Fruit fly (Drosophila melanogaster) whole organism, embryonic: ENCODE results near the gene CG31467.

ENCODE experiments used
- CG10321 ChIP-seq: fragments of 200-800 bp; sonication (Bioruptor generic); IDR thresholded peaks from 2 replicates; pipeline ENCODE4 v1.3.6; 2022; ENCODE audit warnings: missing biosample characterization, missing genetic modification characterization
- CG10431 ChIP-seq: fragments of 200-800 bp; sonication (Bioruptor generic); optimal IDR thresholded peaks from 3 replicates; lab custom pipeline; 2018; ENCODE audit warnings: missing biosample characterization, mild to moderate bottlenecking, missing genetic modification characterization
- CG12659 ChIP-seq: fragments of 200-800 bp; sonication (Bioruptor generic); optimal IDR thresholded peaks from 3 replicates; lab custom pipeline; 2017; ENCODE audit warnings: mild to moderate bottlenecking, missing biosample characterization, missing genetic modification reagents, missing genetic modification characterization
- CG13424 ChIP-seq: fragments of 200-800 bp; sonication (Bioruptor generic); optimal IDR thresholded peaks from 2 replicates; lab custom pipeline; 2019; ENCODE audit warnings: missing biosample characterization, mild to moderate bottlenecking, missing genetic modification characterization, moderate library complexity
- CG13775 ChIP-seq: fragments of 200-800 bp; sonication (Bioruptor generic); optimal IDR thresholded peaks from 3 replicates; lab custom pipeline; 2017; ENCODE audit warnings: missing biosample characterization, mild to moderate bottlenecking, missing genetic modification characterization
- CG15514 ChIP-seq: fragments of 200-800 bp; sonication (Bioruptor generic); optimal IDR thresholded peaks from 3 replicates; lab custom pipeline; 2017; ENCODE audit warnings: missing biosample characterization, missing genetic modification characterization, mild to moderate bottlenecking, moderate library complexity, missing genetic modification reagents
- CG15696 ChIP-seq: fragments of 200-800 bp; sonication (Bioruptor generic); optimal IDR thresholded peaks from 2 replicates; lab custom pipeline; 2019; ENCODE audit warnings: missing biosample characterization, mild to moderate bottlenecking, missing genetic modification characterization, moderate library complexity
- CG16863 ChIP-seq: fragments of 200-800 bp; sonication (Bioruptor generic); optimal IDR thresholded peaks from 3 replicates; lab custom pipeline; 2016; ENCODE audit warnings: missing biosample characterization, missing genetic modification characterization
- CG17328 ChIP-seq: fragments of 200-800 bp; sonication (Bioruptor generic); IDR thresholded peaks from 2 replicates; pipeline ENCODE4 v1.3.6; 2022; ENCODE audit warnings: missing biosample characterization, missing genetic modification characterization
- CG18262 ChIP-seq: fragments of 200-800 bp; optimal IDR thresholded peaks from 3 replicates; lab custom pipeline; 2019; ENCODE audit warnings: missing biosample characterization, mild to moderate bottlenecking, missing genetic modification characterization, moderate library complexity
- CG2199 ChIP-seq: fragments of 200-800 bp; sonication (Bioruptor generic); IDR thresholded peaks from 3 replicates; pipeline ENCODE4 v1.3.6; 2022; ENCODE audit warnings: missing biosample characterization, missing genetic modification characterization
- CG30403 ChIP-seq: fragments of 200-800 bp; sonication (Bioruptor generic); optimal IDR thresholded peaks from 3 replicates; lab custom pipeline; 2016; ENCODE audit warnings: missing biosample characterization, missing genetic modification characterization
- CG4282 ChIP-seq: fragments of 200-800 bp; sonication (Bioruptor generic); optimal IDR thresholded peaks from 2 replicates; lab custom pipeline; 2016; ENCODE audit warnings: missing biosample characterization, missing genetic modification characterization
- CG4730 ChIP-seq: fragments of 200-800 bp; sonication (Bioruptor generic); IDR thresholded peaks from 2 replicates; pipeline ENCODE4 v1.3.6; 2022; ENCODE audit warnings: missing biosample characterization, missing genetic modification characterization
- CG6254 ChIP-seq: fragments of 200-800 bp; sonication (Bioruptor generic); optimal IDR thresholded peaks from 3 replicates; lab custom pipeline; 2017; ENCODE audit warnings: mild to moderate bottlenecking, missing biosample characterization, missing genetic modification reagents, missing genetic modification characterization
- CG7987 ChIP-seq: fragments of 200-800 bp; sonication (Bioruptor generic); optimal IDR thresholded peaks from 2 replicates; lab custom pipeline; 2018; ENCODE audit warnings: missing biosample characterization, mild to moderate bottlenecking, missing genetic modification characterization, moderate library complexity
- CG8089 ChIP-seq: fragments of 200-800 bp; sonication (Bioruptor generic); optimal IDR thresholded peaks from 3 replicates; lab custom pipeline; 2016; ENCODE audit warnings: missing biosample characterization, missing genetic modification characterization
- CG8359 ChIP-seq: fragments of 200-800 bp; sonication (Bioruptor generic); optimal IDR thresholded peaks from 2 replicates; lab custom pipeline; 2017; ENCODE audit warnings: missing biosample characterization, mild to moderate bottlenecking, missing genetic modification characterization, borderline replicate concordance
- CG8388 ChIP-seq: fragments of 200-800 bp; sonication (Bioruptor generic); optimal IDR thresholded peaks from 2 replicates; lab custom pipeline; 2019; ENCODE audit warnings: missing biosample characterization, mild to moderate bottlenecking, missing genetic modification characterization, moderate library complexity
- CG9437 ChIP-seq: fragments of 200-800 bp; sonication (Bioruptor generic); optimal IDR thresholded peaks from 2 replicates; lab custom pipeline; 2018; ENCODE audit warnings: missing biosample characterization, mild to moderate bottlenecking, missing genetic modification characterization
- Drgx ChIP-seq: fragments of 200-800 bp; sonication (Bioruptor generic); IDR thresholded peaks from 2 replicates; pipeline ENCODE4 v1.3.6; 2022; ENCODE audit warnings: missing biosample characterization, missing genetic modification characterization
- Eip74EF ChIP-seq, 2 experiments: fragments of 200-800 bp in 1 of 2; fragments of >200 bp in 1 of 2; sonication (Bioruptor generic) in 1 of 2; optimal IDR thresholded peaks; 2 replicates each; lab custom pipeline; 2017 to 2019; ENCODE audit warnings: missing biosample characterization in 2 of 2, missing genetic modification characterization in 2 of 2, mild to moderate bottlenecking in 1 of 2, moderate library complexity in 1 of 2
- HLH54F ChIP-seq: fragments of 200-800 bp; sonication (Bioruptor generic); optimal IDR thresholded peaks from 3 replicates; lab custom pipeline; 2016; ENCODE audit warnings: missing biosample characterization, missing genetic modification characterization
- MTF-1 ChIP-seq: fragments of 200-800 bp; sonication (Bioruptor generic); optimal IDR thresholded peaks from 2 replicates; lab custom pipeline; 2018; ENCODE audit warnings: missing biosample characterization, mild to moderate bottlenecking, missing genetic modification characterization, borderline replicate concordance
- Six4 ChIP-seq: fragments of 200-800 bp; sonication (Bioruptor generic); optimal IDR thresholded peaks from 2 replicates; lab custom pipeline; 2016; ENCODE audit warnings: missing biosample characterization, missing genetic modification characterization
- Spps ChIP-seq: fragments of 200-800 bp; sonication (Bioruptor generic); optimal IDR thresholded peaks from 2 replicates; lab custom pipeline; 2018; ENCODE audit warnings: missing biosample characterization, mild to moderate bottlenecking, missing genetic modification characterization
- Trl ChIP-seq, 3 experiments: fragments of >200 bp in 2 of 3; fragments of 200-800 bp in 1 of 3; sonication (Bioruptor generic) in 1 of 3; optimal IDR thresholded peaks; 2 replicates in 1 of 3; 3 replicates in 2 of 3; lab custom pipeline; 2016 to 2017; ENCODE audit warnings: missing biosample characterization in 1 of 3, missing genetic modification characterization in 1 of 3
- Vsx1 ChIP-seq: fragments of 200-800 bp; sonication (Bioruptor generic); optimal IDR thresholded peaks from 2 replicates; lab custom pipeline; 2017; ENCODE audit warnings: missing biosample characterization, mild to moderate bottlenecking, missing genetic modification characterization, missing genetic modification reagents
- abd-A ChIP-seq: fragments of 200-800 bp; sonication (Bioruptor generic); optimal IDR thresholded peaks from 3 replicates; lab custom pipeline; 2019; ENCODE audit warnings: missing biosample characterization, mild to moderate bottlenecking, missing genetic modification characterization, moderate library complexity
- ap ChIP-seq: fragments of 200-800 bp; sonication (Bioruptor generic); IDR thresholded peaks from 2 replicates; pipeline ENCODE4 v1.3.6; 2022; ENCODE audit warnings: missing biosample characterization, missing genetic modification characterization
- bbx ChIP-seq: fragments of 200-800 bp; sonication (Bioruptor generic); IDR thresholded peaks from 2 replicates; pipeline ENCODE4 v1.3.6; 2022; ENCODE audit warnings: missing biosample characterization, missing genetic modification characterization; ENCODE audit not compliant: partially characterized antibody
- bigmax ChIP-seq: fragments of 200-800 bp; sonication (Bioruptor generic); optimal IDR thresholded peaks from 2 replicates; lab custom pipeline; 2018; ENCODE audit warnings: missing biosample characterization, mild to moderate bottlenecking, missing genetic modification characterization
- chif ChIP-seq, 2 experiments: fragments of 200-800 bp; sonication (Bioruptor generic); optimal IDR thresholded peaks; 3 replicates each; lab custom pipeline; 2016; ENCODE audit warnings: missing biosample characterization in 2 of 2, missing genetic modification characterization in 2 of 2
- croc ChIP-seq: fragments of 200-800 bp; sonication (Bioruptor generic); conservative IDR thresholded peaks from 3 replicates; pipeline ENCODE4 v1.3.6; 2022; ENCODE audit warnings: missing biosample characterization, missing genetic modification characterization
- gce ChIP-seq: fragments of 200-800 bp; sonication (Bioruptor generic); IDR thresholded peaks from 3 replicates; pipeline ENCODE4 v1.3.6; 2022; ENCODE audit warnings: missing biosample characterization, missing genetic modification characterization
- nmo ChIP-seq: fragments of 200-800 bp; sonication (Bioruptor generic); optimal IDR thresholded peaks from 2 replicates; lab custom pipeline; 2018; ENCODE audit warnings: missing biosample characterization, mild to moderate bottlenecking, missing genetic modification characterization, moderate library complexity
- pnt ChIP-seq: fragments of 200-800 bp; sonication (Bioruptor generic); optimal IDR thresholded peaks from 3 replicates; lab custom pipeline; 2016; ENCODE audit warnings: missing biosample characterization, missing genetic modification characterization
- psq ChIP-seq: fragments of 200-800 bp; sonication (Bioruptor generic); optimal IDR thresholded peaks from 2 replicates; lab custom pipeline; 2017; ENCODE audit warnings: missing biosample characterization, missing genetic modification characterization
- pzg ChIP-seq: fragments of 200-800 bp; sonication (Bioruptor generic); optimal IDR thresholded peaks from 3 replicates; lab custom pipeline; 2018; ENCODE audit warnings: missing biosample characterization, mild to moderate bottlenecking, missing genetic modification characterization, moderate library complexity
- sima ChIP-seq: fragments of 200-800 bp; sonication (Bioruptor generic); optimal IDR thresholded peaks from 2 replicates; lab custom pipeline; 2016; ENCODE audit warnings: missing biosample characterization, missing genetic modification characterization
- slou ChIP-seq: fragments of 200-800 bp; sonication (Bioruptor generic); optimal IDR thresholded peaks from 3 replicates; lab custom pipeline; 2016; ENCODE audit warnings: missing biosample characterization, missing genetic modification characterization
- slp2 ChIP-seq: fragments of 200-800 bp; sonication (Bioruptor generic); optimal IDR thresholded peaks from 2 replicates; lab custom pipeline; 2016; ENCODE audit warnings: missing biosample characterization, missing genetic modification characterization
- stc ChIP-seq: fragments of 200-800 bp; sonication (Bioruptor generic); IDR thresholded peaks from 2 replicates; pipeline ENCODE4 v1.3.6; 2022; ENCODE audit warnings: missing biosample characterization, missing genetic modification characterization
- stwl ChIP-seq: fragments of 200-800 bp; sonication (Bioruptor generic); optimal IDR thresholded peaks from 3 replicates; lab custom pipeline; 2018; ENCODE audit warnings: missing biosample characterization, mild to moderate bottlenecking, missing genetic modification characterization, moderate library complexity
- tap ChIP-seq: fragments of 200-800 bp; optimal IDR thresholded peaks from 3 replicates; lab custom pipeline; 2019; ENCODE audit warnings: missing biosample characterization, mild to moderate bottlenecking, missing genetic modification characterization, moderate library complexity
- tin ChIP-seq: fragments of 200-800 bp; sonication (Bioruptor generic); optimal IDR thresholded peaks from 3 replicates; lab custom pipeline; 2016; ENCODE audit warnings: missing biosample characterization, missing genetic modification characterization
- trem ChIP-seq: fragments of 200-800 bp; optimal IDR thresholded peaks from 3 replicates; lab custom pipeline; 2019; ENCODE audit warnings: missing biosample characterization, mild to moderate bottlenecking, missing genetic modification characterization, moderate library complexity
- ttk ChIP-seq: fragments of 200-800 bp; sonication (Bioruptor generic); IDR thresholded peaks from 2 replicates; pipeline ENCODE4 v2.1.2; 2022; ENCODE audit warnings: missing biosample characterization, missing genetic modification characterization
- vvl ChIP-seq: fragments of 200-800 bp; sonication (Bioruptor generic); IDR thresholded peaks from 2 replicates; pipeline ENCODE4 v1.3.6; 2022; ENCODE audit warnings: missing biosample characterization, missing genetic modification characterization

CG31467 gene

DNA sequence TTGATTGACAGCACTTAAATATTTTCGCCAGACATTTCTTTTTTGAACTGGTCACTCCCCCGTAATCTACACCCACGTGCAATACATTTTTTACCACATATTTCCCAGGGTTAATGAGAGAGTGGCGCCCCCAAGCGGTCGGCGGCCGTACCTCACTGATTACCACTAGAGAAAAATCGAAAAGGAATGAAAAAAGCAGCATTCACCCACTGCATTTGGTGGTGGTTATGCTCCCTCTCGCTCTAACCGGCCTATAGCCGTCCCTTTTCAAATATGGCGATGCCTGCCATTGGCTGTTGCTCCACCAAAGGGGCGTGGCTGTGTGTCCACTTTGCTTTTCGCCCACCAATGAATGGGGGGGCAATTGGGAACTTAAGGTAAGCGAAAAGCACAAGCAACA is 41.7 kb downstream of the CG31467 start (continued):
- TF ChIP-seq CG7987 (GFP tag; lab: Kevin White, UChicago) (peak; percentile 60), bbx (GFP tag; lab: Robert Waterston, UW) (peak; percentile 43), ap (0 out of 2 replicates have a peak, but pooled peaks have one; percentile 16), CG15696 (tag; lab: Kevin White, UChicago) (peak; percentile 46), gce (GFP tag; lab: Robert Waterston, UW) (peak; percentile 77; the same call in 2 of the 3 replicates), Drgx (peak; percentile 74), bigmax (GFP tag; lab: Kevin White, UChicago) (peak; percentile 3), Vsx1 (GFP tag; lab: Kevin White, UChicago) (peak; percentile 76), MTF-1 (GFP tag; lab: Kevin White, UChicago) (peak; percentile 85), chif (GFP tag; optimal IDR thresholded peaks at IDR 0.05; lab: Kevin White, UChicago) (peak in 1 of 2 experiments; percentile 54), Eip74EF (GFP tag; optimal IDR thresholded peaks at IDR 0.05; lab: Kevin White, UChicago) (no peak), CG10431 (GFP tag; lab: Kevin White, UChicago) (peak; percentile 76), nmo (GFP tag; lab: Kevin White, UChicago) (peak; percentile 29), tap (tag; lab: Kevin White, UChicago) (peak; percentile 42), CG18262 (tag; lab: Kevin White, UChicago) (peak; percentile 61), CG2199 (GFP tag; lab: Robert Waterston, UW) (peak; percentile 97), CG4282 (no peak), CG10321 (GFP tag; lab: Robert Waterston, UW) (peak; percentile 97), CG12659 (GFP tag; lab: Kevin White, UChicago) (no peak), CG8359 (GFP tag; lab: Kevin White, UChicago) (peak; percentile 56), CG9437 (GFP tag; lab: Kevin White, UChicago) (peak; percentile 23), Spps (tag; lab: Kevin White, UChicago) (peak; percentile 42), abd-A (tag; lab: Kevin White, UChicago) (peak; percentile 86), pnt (GFP tag; lab: Kevin White, UChicago) (no peak), CG17328 (peak; percentile 65), CG15514 (GFP tag; lab: Kevin White, UChicago) (peak; percentile 33), CG13424 (peak; percentile 58), sima (peak; percentile 31), CG8388 (GFP tag; lab: Kevin White, UChicago) (peak; percentile 52), vvl (GFP tag; lab: Robert Waterston, UW) (peak; percentile 82), CG4730 (GFP tag; lab: Robert Waterston, UW) (peak; percentile 50; the same call in 1 of the 2 replicates), Trl (optimal IDR thresholded peaks at IDR 0.05; lab: Kevin White, UChicago) (no peak), Trl (GFP tag; optimal IDR thresholded peaks at IDR 0.05; lab: Kevin White, UChicago) (peak; percentile 44), CG13775 (peak; percentile 55), CG30403 (GFP tag; lab: Kevin White, UChicago) (no peak), CG6254 (peak; percentile 83), trem (tag; lab: Kevin White, UChicago) (peak; percentile 23), CG16863 (GFP tag; lab: Kevin White, UChicago) (peak; percentile 48), HLH54F (GFP tag; lab: Kevin White, UChicago) (no peak), ttk (peak; percentile 29; the same call in 1 of the 2 replicates), croc (GFP tag; lab: Robert Waterston, UW) (peak; percentile 47; the same call in 1 of the 3 replicates), slou (GFP tag; lab: Kevin White, UChicago) (no peak), psq (peak; percentile 25), tin (GFP tag; lab: Kevin White, UChicago) (peak; percentile 32), slp2 (GFP tag; lab: Kevin White, UChicago) (peak; percentile 14), Six4 (GFP tag; lab: Kevin White, UChicago) (peak; percentile 27), CG8089 (GFP tag; lab: Kevin White, UChicago) (peak; percentile 48), pzg (GFP tag; lab: Kevin White, UChicago) (no peak), stwl (tag; lab: Kevin White, UChicago) (peak; percentile 61), stc (GFP tag; lab: Robert Waterston, UW) (peak; percentile 35)
